Worm (Caenorhabditis elegans) whole organism, L2 larva: ENCODE data around the gene M116.5.

Source experiments
- F13H6.1 ChIP-seq: sonication (generic microtip); optimal IDR thresholded peaks from 2 replicates; lab custom pipeline; 2016; ENCODE audit warnings: missing genetic modification characterization, missing compliant biosample characterization
- R02D3.7 ChIP-seq: fragments of 150-350 bp; optimal IDR thresholded peaks from 2 replicates; lab custom pipeline; 2014; ENCODE audit warnings: missing biosample characterization, missing genetic modification characterization
- ama-1 ChIP-seq: fragments of 150-350 bp; optimal IDR thresholded peaks from 2 replicates; lab custom pipeline; 2018; ENCODE audit warnings: inconsistent platforms
- dmd-4 ChIP-seq: sonication (generic microtip); optimal IDR thresholded peaks from 2 replicates; lab custom pipeline; 2017; ENCODE audit warnings: missing biosample characterization, missing genetic modification characterization
- lsy-2 ChIP-seq, 2 experiments: fragments of 150-350 bp in 1 of 2; sonication (generic microtip) in 1 of 2; optimal IDR thresholded peaks; 2 replicates each; lab custom pipeline; 2014 to 2017; ENCODE audit warnings: missing biosample characterization in 2 of 2, missing genetic modification characterization in 2 of 2
- nhr-11 ChIP-seq: fragments of 150-350 bp; optimal IDR thresholded peaks from 2 replicates; lab custom pipeline; 2014; ENCODE audit warnings: missing biosample characterization, missing genetic modification characterization
- nhr-6 ChIP-seq: fragments of 150-350 bp; optimal IDR thresholded peaks from 2 replicates; lab custom pipeline; 2014; ENCODE audit warnings: missing biosample characterization, missing genetic modification characterization
- skn-1 ChIP-seq: sonication (generic microtip); optimal IDR thresholded peaks from 2 replicates; lab custom pipeline; 2017; ENCODE audit warnings: missing biosample characterization, missing genetic modification characterization
- unc-55 ChIP-seq: fragments of 150-350 bp; sonication (generic microtip); optimal IDR thresholded peaks from 3 replicates; lab custom pipeline; 2014; ENCODE audit warnings: missing biosample characterization, missing genetic modification reagents, missing genetic modification characterization
- unc-62 ChIP-seq: fragments of 150-350 bp; optimal IDR thresholded peaks from 2 replicates; lab custom pipeline; 2014; ENCODE audit warnings: missing biosample characterization, missing genetic modification reagents, missing genetic modification characterization

DNA sequence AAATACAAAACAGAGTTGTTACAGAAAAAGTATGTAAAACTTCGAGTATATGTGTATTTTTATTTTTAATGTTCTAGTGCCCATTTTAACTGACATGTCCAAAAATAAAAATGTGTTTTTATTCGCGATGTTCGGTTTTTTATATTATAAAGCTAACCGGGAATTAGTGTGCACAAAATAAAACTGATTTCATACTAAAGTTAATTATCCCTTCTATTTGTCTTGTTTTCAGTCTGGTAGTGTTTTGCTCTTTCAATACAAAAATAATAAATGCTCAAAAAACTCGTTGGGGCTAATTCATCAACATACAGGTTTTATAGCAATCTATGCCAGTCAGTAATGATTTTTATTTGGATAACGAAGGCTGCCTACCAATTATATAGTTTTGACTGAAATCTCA lies 36.1 kb downstream of the M116.5 start:
- TF ChIP-seq lsy-2 (tag; optimal IDR thresholded peaks at IDR 0.05; lab: Kevin White, UChicago) (no peak), dmd-4 (tag; lab: Kevin White, UChicago) (no peak), nhr-6 (tag; lab: Kevin White, UChicago) (no peak), ama-1 (lab: Kevin White, UChicago) (no peak), F13H6.1 (tag; lab: Kevin White, UChicago) (no peak), skn-1 (tag; lab: Kevin White, UChicago) (no peak), R02D3.7 (tag; lab: Kevin White, UChicago) (no peak), unc-62 (no peak), nhr-11 (tag; lab: Kevin White, UChicago) (no peak), unc-55 (no peak)
